Fruit fly (Drosophila melanogaster): ENCODE data around the gene CG33654.
A peak's percentile ranks its signal among the peaks of the same experiment; 100 is the strongest.

- TF ChIP-seq psq (optimal IDR thresholded peaks at IDR 0.05) = no peak
- peak; percentile 82 for TF ChIP-seq insv (optimal IDR thresholded peaks at IDR 0.05)
These were observed 31.9 kb downstream of the CG33654 start for dm6 chr3R:9551013-9551658.
